Fruit fly (Drosophila melanogaster): ENCODE results near the gene beat-Ic.

The beat-Ic gene

DNA sequence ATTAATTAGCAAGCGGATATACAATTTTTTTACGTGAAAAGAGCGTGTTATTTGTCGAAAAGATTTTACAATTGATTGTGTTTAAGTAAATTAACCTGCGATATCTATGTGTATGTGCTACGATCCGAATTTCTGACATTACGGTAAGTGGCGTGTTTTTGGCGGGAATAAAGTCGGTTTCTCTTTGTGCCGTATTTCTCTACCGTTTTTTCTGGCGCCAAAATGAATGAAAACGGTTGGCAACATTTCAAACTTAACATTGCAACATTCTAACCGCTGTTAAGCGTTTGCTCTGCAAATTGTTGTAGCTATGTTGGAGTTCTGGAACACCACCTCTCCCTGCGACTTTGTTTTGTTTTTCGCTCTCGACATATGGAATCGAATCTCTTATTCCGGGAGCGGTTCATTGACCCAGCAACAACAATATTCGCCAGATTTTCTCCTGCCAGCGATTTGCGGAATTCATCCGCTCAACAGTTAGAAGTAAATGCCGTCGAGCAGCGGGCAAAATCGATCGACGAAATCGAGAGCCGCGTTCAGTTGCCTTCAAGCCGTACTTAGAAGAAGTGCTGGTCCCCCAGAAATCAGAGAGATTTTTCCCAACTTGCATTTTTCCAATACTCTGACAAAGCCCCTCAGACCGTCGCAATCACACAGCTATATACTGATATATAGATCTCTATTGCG is 42.4 kb downstream of the beat-Ic start:
- TF ChIP-seq Myc (optimal IDR thresholded peaks at IDR 0.05) (no peak), dsf (GFP tag; optimal IDR thresholded peaks at IDR 0.05; ENCODE audit: borderline replicate concordance) (no peak), dl (GFP tag; optimal IDR thresholded peaks at IDR 0.05; ENCODE audit: insufficient read depth in 1 of 2, partially characterized antibody in 2 of 2) (no peak), brk (GFP tag; optimal IDR thresholded peaks at IDR 0.05) (no peak), Hr78 (GFP tag; optimal IDR thresholded peaks at IDR 0.05) (no peak), HLH106 (tag; optimal IDR thresholded peaks at IDR 0.05) (no peak), usp (GFP tag; optimal IDR thresholded peaks at IDR 0.05) (no peak), dmrt93B (GFP tag; optimal IDR thresholded peaks at IDR 0.05) (no peak), fru (GFP tag; optimal IDR thresholded peaks at IDR 0.05) (no peak), Hr83 (GFP tag; optimal IDR thresholded peaks at IDR 0.05; ENCODE audit: poor library complexity, severe bottlenecking) (no peak), N (GFP tag; optimal IDR thresholded peaks at IDR 0.05) (no peak), psq (GFP tag; optimal IDR thresholded peaks at IDR 0.05) (no peak), h (GFP tag; optimal IDR thresholded peaks at IDR 0.05) (no peak), ey (GFP tag; optimal IDR thresholded peaks at IDR 0.05) (no peak), CG32264 (GFP tag; optimal IDR thresholded peaks at IDR 0.05) (no peak)

DNA sequence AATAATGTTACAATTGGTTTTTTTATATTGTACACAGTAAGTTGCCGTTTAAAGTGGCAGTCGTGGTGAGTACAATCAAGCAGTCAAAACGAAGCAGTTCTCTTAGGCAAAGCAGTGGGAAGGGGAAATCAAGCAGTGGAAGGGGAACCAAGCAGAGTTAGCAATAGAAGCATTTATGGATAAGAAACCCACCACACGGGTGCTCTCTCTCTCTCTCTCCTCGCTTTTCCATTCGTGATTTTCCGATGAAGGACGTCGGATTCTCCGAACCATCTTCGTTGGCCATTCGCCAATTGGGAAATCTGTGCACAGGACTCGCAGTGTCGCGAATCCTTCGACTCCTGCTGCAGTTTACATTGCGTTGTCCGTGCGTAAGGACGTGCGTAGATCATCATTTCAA is 49.6 kb downstream of the beat-Ic start, which contains the start of gene beat-Ia:
beat-Ia (plus strand) TSS at position 319 of the 400 bp plus-strand sequence.
- TF ChIP-seq Mio (GFP tag; optimal IDR thresholded peaks at IDR 0.05) (no peak), Myc (optimal IDR thresholded peaks at IDR 0.05) (peak; percentile 64), N (GFP tag; optimal IDR thresholded peaks at IDR 0.05) (peak; percentile 83)

Data from whole organism, wandering third instar larva.